Worm (Caenorhabditis elegans) whole organism, L3 larva: ENCODE results near the gene hel-1.

Experiments
- ceh-28 ChIP-seq: fragments of 150-350 bp; optimal IDR thresholded peaks from 2 replicates; lab custom pipeline; 2014; ENCODE audit warnings: missing biosample characterization, missing genetic modification reagents, missing genetic modification characterization
- elt-3 ChIP-seq, 3 experiments: fragments of 150-350 bp in 1 of 3; sonication (generic microtip) in 2 of 3; optimal IDR thresholded peaks; 2 replicates in 2 of 3; 4 replicates in 1 of 3; lab custom pipeline; 2014 to 2017; ENCODE audit warnings: missing biosample characterization in 3 of 3, missing genetic modification characterization in 3 of 3
- nhr-12 ChIP-seq: fragments of 150-350 bp; optimal IDR thresholded peaks from 2 replicates; lab custom pipeline; 2014; ENCODE audit warnings: missing biosample characterization, missing genetic modification characterization
- pha-4 ChIP-seq: fragments of 150-350 bp; optimal IDR thresholded peaks from 2 replicates; lab custom pipeline; 2014; ENCODE audit warnings: missing biosample characterization, missing genetic modification reagents, missing genetic modification characterization
- tbx-2 ChIP-seq: sonication (generic microtip); optimal IDR thresholded peaks from 2 replicates; lab custom pipeline; 2016; ENCODE audit warnings: mild to moderate bottlenecking, missing genetic modification characterization, missing compliant biosample characterization

DNA sequence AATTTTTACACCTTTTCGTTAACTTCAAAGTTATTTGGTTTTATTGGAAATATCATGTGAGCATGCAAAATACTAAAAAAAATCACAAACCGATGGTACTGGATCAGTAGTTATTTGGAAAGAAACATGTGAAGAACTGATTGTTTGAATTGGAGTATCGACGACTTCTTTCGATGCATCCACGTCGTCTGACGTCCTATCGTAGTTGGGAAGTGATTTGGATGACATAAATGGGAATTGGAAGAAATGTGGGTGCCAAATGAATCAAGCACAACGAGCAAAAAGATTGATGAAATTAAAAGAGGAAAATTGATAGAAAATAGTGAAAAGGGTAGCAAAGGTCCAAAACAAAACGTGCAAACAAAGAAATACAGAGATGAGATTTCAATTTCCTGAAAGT lies 7.4 kb downstream of the hel-1 start, which contains the start of gene shw-1:
- TF ChIP-seq pha-4 (tag; lab: Kevin White, UChicago) = no peak
- TF ChIP-seq tbx-2 (tag; lab: Kevin White, UChicago) = no peak
- TF ChIP-seq nhr-12 (tag; lab: Kevin White, UChicago) = no peak
- no peak for TF ChIP-seq elt-3 (tag; optimal IDR thresholded peaks at IDR 0.05; lab: Kevin White, UChicago)
- TF ChIP-seq ceh-28 (tag; lab: Kevin White, UChicago) = no peak
